Fruit fly (Drosophila melanogaster) whole organism, embryonic: ENCODE results near the gene CG34453.
A peak's percentile ranks its signal among the peaks of the same experiment; 100 is the strongest.

Experiments
- Atf6 ChIP-seq: fragments of 200-800 bp; sonication (Bioruptor generic); IDR thresholded peaks from 2 replicates; pipeline ENCODE4 v1.3.6; 2022; ENCODE audit warnings: missing biosample characterization, missing genetic modification characterization
- CG10267 ChIP-seq: fragments of 200-800 bp; sonication (Bioruptor generic); optimal IDR thresholded peaks from 2 replicates; lab custom pipeline; 2018; ENCODE audit warnings: missing biosample characterization, mild to moderate bottlenecking, missing genetic modification characterization, moderate library complexity
- CG10366 ChIP-seq: fragments of 200-800 bp; sonication (Bioruptor generic); IDR thresholded peaks from 2 replicates; pipeline ENCODE4 v1.3.6; 2022; ENCODE audit warnings: missing biosample characterization, missing genetic modification characterization
- CG10462 ChIP-seq: fragments of 200-800 bp; sonication (Bioruptor generic); optimal IDR thresholded peaks from 2 replicates; lab custom pipeline; 2016; ENCODE audit warnings: missing biosample characterization, missing genetic modification characterization
- CG10979 ChIP-seq: fragments of 200-800 bp; sonication (Bioruptor generic); optimal IDR thresholded peaks from 2 replicates; lab custom pipeline; 2018; ENCODE audit warnings: missing biosample characterization, mild to moderate bottlenecking, missing genetic modification characterization, moderate library complexity
- CG11723 ChIP-seq: fragments of 200-800 bp; sonication (Bioruptor generic); optimal IDR thresholded peaks from 2 replicates; lab custom pipeline; 2017; ENCODE audit warnings: missing biosample characterization, mild to moderate bottlenecking, missing genetic modification characterization
- CG12744 ChIP-seq: fragments of 200-800 bp; sonication (Bioruptor generic); optimal IDR thresholded peaks from 2 replicates; lab custom pipeline; 2016; ENCODE audit warnings: missing biosample characterization, missing genetic modification characterization
- CG1603 ChIP-seq: fragments of 200-800 bp; sonication (Bioruptor generic); optimal IDR thresholded peaks from 2 replicates; lab custom pipeline; 2019; ENCODE audit warnings: missing biosample characterization, mild to moderate bottlenecking, missing genetic modification characterization, moderate library complexity
- CG17612 ChIP-seq: fragments of 200-800 bp; sonication (Bioruptor generic); IDR thresholded peaks from 2 replicates; pipeline ENCODE4 v1.3.6; 2022; ENCODE audit warnings: missing biosample characterization, missing genetic modification characterization
- CG18011 ChIP-seq: fragments of 200-800 bp; sonication (Bioruptor generic); optimal IDR thresholded peaks from 2 replicates; lab custom pipeline; 2017; ENCODE audit warnings: missing biosample characterization, missing genetic modification characterization, mild to moderate bottlenecking, moderate library complexity, missing genotype
- CG18764 ChIP-seq: fragments of 200-800 bp; sonication (Bioruptor generic); optimal IDR thresholded peaks from 3 replicates; lab custom pipeline; 2016; ENCODE audit warnings: missing biosample characterization, missing genetic modification characterization
- CG2712 ChIP-seq: fragments of 200-800 bp; optimal IDR thresholded peaks from 3 replicates; lab custom pipeline; 2019; ENCODE audit warnings: missing biosample characterization, mild to moderate bottlenecking, missing genetic modification characterization, moderate library complexity
- CG4282 ChIP-seq: fragments of 200-800 bp; sonication (Bioruptor generic); optimal IDR thresholded peaks from 2 replicates; lab custom pipeline; 2016; ENCODE audit warnings: missing biosample characterization, missing genetic modification characterization
- CG4360 ChIP-seq: fragments of 200-800 bp; sonication (Bioruptor generic); IDR thresholded peaks from 2 replicates; pipeline ENCODE4 v1.3.6; 2022; ENCODE audit warnings: missing biosample characterization, missing genetic modification characterization
- CG43689 ChIP-seq: fragments of 200-800 bp; sonication (Bioruptor generic); IDR thresholded peaks from 2 replicates; pipeline ENCODE4 v1.3.6; 2022; ENCODE audit warnings: missing biosample characterization, missing genetic modification characterization
- CG4404 ChIP-seq: fragments of 200-800 bp; sonication (Bioruptor generic); IDR thresholded peaks from 2 replicates; pipeline ENCODE4 v1.3.6; 2022; ENCODE audit warnings: missing biosample characterization, missing genetic modification characterization
- CG4707 ChIP-seq: fragments of 200-800 bp; sonication (Bioruptor generic); optimal IDR thresholded peaks from 2 replicates; lab custom pipeline; 2018; ENCODE audit warnings: missing biosample characterization, mild to moderate bottlenecking, missing genetic modification characterization, moderate library complexity
- CG6854 ChIP-seq: fragments of 200-800 bp; sonication (Bioruptor generic); optimal IDR thresholded peaks from 3 replicates; lab custom pipeline; 2017; ENCODE audit warnings: missing biosample characterization, mild to moderate bottlenecking, missing genetic modification characterization
- CG7372 ChIP-seq: fragments of 200-800 bp; sonication (Bioruptor generic); IDR thresholded peaks from 2 replicates; pipeline ENCODE4 v1.3.6; 2022; ENCODE audit warnings: missing biosample characterization, missing genetic modification characterization
- CG7786 ChIP-seq: fragments of 200-800 bp; sonication (Bioruptor generic); optimal IDR thresholded peaks from 2 replicates; lab custom pipeline; 2016; ENCODE audit warnings: missing biosample characterization, missing genetic modification characterization
- CG7963 ChIP-seq: fragments of 200-800 bp; sonication (Bioruptor generic); IDR thresholded peaks from 3 replicates; pipeline ENCODE4 v1.3.6; 2022; ENCODE audit warnings: missing biosample characterization, missing genetic modification characterization; ENCODE audit not compliant: partially characterized antibody
- CG8290 ChIP-seq, 3 experiments: fragments of 200-800 bp; sonication (Bioruptor generic); optimal IDR thresholded peaks; 2 replicates each; lab custom pipeline; 2016 to 2019; ENCODE audit warnings: missing biosample characterization in 3 of 3, missing genetic modification characterization in 3 of 3, mild to moderate bottlenecking in 2 of 3, moderate library complexity in 1 of 3
- CG8478 ChIP-seq: fragments of >200 bp; optimal IDR thresholded peaks from 2 replicates; lab custom pipeline; 2018
- CG9609 ChIP-seq: fragments of 200-800 bp; sonication (Bioruptor generic); optimal IDR thresholded peaks from 3 replicates; lab custom pipeline; 2016; ENCODE audit warnings: missing biosample characterization, missing genetic modification characterization
- CTCF ChIP-seq: fragments of 200-800 bp; sonication (Bioruptor generic); optimal IDR thresholded peaks from 2 replicates; lab custom pipeline; 2017; ENCODE audit warnings: missing biosample characterization, mild to moderate bottlenecking, missing genetic modification characterization, moderate library complexity
- Dbx ChIP-seq: fragments of 200-800 bp; sonication (Bioruptor generic); IDR thresholded peaks from 3 replicates; pipeline ENCODE4 v1.3.6; 2022; ENCODE audit warnings: missing biosample characterization, missing genetic modification characterization
- HLH4C ChIP-seq: fragments of 200-800 bp; sonication (Bioruptor generic); IDR thresholded peaks from 3 replicates; pipeline ENCODE4 v1.3.6; 2022; ENCODE audit warnings: missing biosample characterization, missing genetic modification characterization; ENCODE audit not compliant: partially characterized antibody
- Med ChIP-seq: fragments of 200-800 bp; sonication (Bioruptor generic); peaks from one replicate; lab custom pipeline; 2016; ENCODE audit warnings: missing biosample characterization, missing genetic modification characterization, mild to moderate bottlenecking, inconsistent platforms, moderate library complexity
- NK7.1 ChIP-seq: fragments of 200-800 bp; sonication (Bioruptor generic); optimal IDR thresholded peaks from 3 replicates; lab custom pipeline; 2016; ENCODE audit warnings: missing biosample characterization, missing genetic modification characterization
- Oli ChIP-seq: fragments of 200-800 bp; sonication (Bioruptor generic); optimal IDR thresholded peaks from 2 replicates; lab custom pipeline; 2018; ENCODE audit warnings: missing biosample characterization, mild to moderate bottlenecking, missing genetic modification characterization, moderate library complexity
- Opbp ChIP-seq: fragments of 200-800 bp; sonication (Bioruptor generic); IDR thresholded peaks from 3 replicates; pipeline ENCODE4 v1.3.6; 2022; ENCODE audit warnings: missing biosample characterization, missing genetic modification characterization; ENCODE audit not compliant: partially characterized antibody
- Ptx1 ChIP-seq: fragments of 200-800 bp; sonication (Bioruptor generic); IDR thresholded peaks from 2 replicates; pipeline ENCODE4 v1.3.6; 2022; ENCODE audit warnings: missing biosample characterization, missing genetic modification characterization
- Tbp ChIP-seq: fragments of >200 bp; optimal IDR thresholded peaks from 2 replicates; lab custom pipeline; 2018; ENCODE audit warnings: missing biosample characterization, missing genetic modification characterization
- Xrp1 ChIP-seq: fragments of 200-800 bp; sonication (Bioruptor generic); IDR thresholded peaks from 2 replicates; pipeline ENCODE4 v1.3.6; 2022; ENCODE audit warnings: missing biosample characterization, missing genetic modification characterization
- ab ChIP-seq: fragments of 200-800 bp; sonication (Bioruptor generic); optimal IDR thresholded peaks from 2 replicates; lab custom pipeline; 2016; ENCODE audit warnings: missing biosample characterization, missing genetic modification characterization
- ase ChIP-seq: fragments of 200-800 bp; sonication (Bioruptor generic); IDR thresholded peaks from 3 replicates; pipeline ENCODE4 v1.3.6; 2022; ENCODE audit warnings: missing biosample characterization, missing genetic modification characterization
- az2 ChIP-seq: fragments of 200-800 bp; sonication (Bioruptor generic); optimal IDR thresholded peaks from 3 replicates; lab custom pipeline; 2016; ENCODE audit warnings: missing biosample characterization, missing genetic modification characterization
- bigmax ChIP-seq: fragments of 200-800 bp; sonication (Bioruptor generic); optimal IDR thresholded peaks from 2 replicates; lab custom pipeline; 2018; ENCODE audit warnings: missing biosample characterization, mild to moderate bottlenecking, missing genetic modification characterization
- crp ChIP-seq, 2 experiments: fragments of 200-800 bp; sonication (Bioruptor generic); optimal IDR thresholded peaks; 2 replicates in 1 of 2; 3 replicates in 1 of 2; lab custom pipeline; 2017; ENCODE audit warnings: missing biosample characterization in 2 of 2, missing genetic modification characterization in 2 of 2, mild to moderate bottlenecking in 1 of 2, moderate library complexity in 1 of 2
- gfzf ChIP-seq: fragments of 200-800 bp; sonication (Bioruptor generic); optimal IDR thresholded peaks from 2 replicates; lab custom pipeline; 2016; ENCODE audit warnings: missing biosample characterization, mild to moderate bottlenecking, missing genetic modification characterization, moderate library complexity
- ind ChIP-seq: fragments of 200-800 bp; sonication (Bioruptor generic); optimal IDR thresholded peaks from 3 replicates; lab custom pipeline; 2016; ENCODE audit warnings: missing biosample characterization, missing genetic modification characterization
- kay ChIP-seq: fragments of 200-800 bp; sonication (Bioruptor generic); optimal IDR thresholded peaks from 2 replicates; lab custom pipeline; 2016; ENCODE audit warnings: missing biosample characterization, missing genetic modification characterization
- lbe ChIP-seq: fragments of 200-800 bp; sonication (Bioruptor generic); optimal IDR thresholded peaks from 2 replicates; lab custom pipeline; 2016; ENCODE audit warnings: missing biosample characterization, mild to moderate bottlenecking, missing genetic modification characterization
- nerfin-2 ChIP-seq: fragments of 200-800 bp; sonication (Bioruptor generic); IDR thresholded peaks from 2 replicates; pipeline ENCODE4 v1.3.6; 2022; ENCODE audit warnings: missing biosample characterization, missing genetic modification characterization; ENCODE audit not compliant: partially characterized antibody
- pzg ChIP-seq: fragments of 200-800 bp; sonication (Bioruptor generic); optimal IDR thresholded peaks from 3 replicates; lab custom pipeline; 2018; ENCODE audit warnings: missing biosample characterization, mild to moderate bottlenecking, missing genetic modification characterization, moderate library complexity
- sens ChIP-seq: fragments of 200-800 bp; sonication (Bioruptor generic); peaks from one replicate; lab custom pipeline; 2016; ENCODE audit warnings: missing biosample characterization, missing genetic modification characterization
- sima ChIP-seq: fragments of 200-800 bp; sonication (Bioruptor generic); optimal IDR thresholded peaks from 2 replicates; lab custom pipeline; 2016; ENCODE audit warnings: missing biosample characterization, missing genetic modification characterization
- slp2 ChIP-seq: fragments of 200-800 bp; sonication (Bioruptor generic); optimal IDR thresholded peaks from 2 replicates; lab custom pipeline; 2016; ENCODE audit warnings: missing biosample characterization, missing genetic modification characterization
- tgo ChIP-seq: fragments of 200-800 bp; sonication (Bioruptor generic); IDR thresholded peaks from 3 replicates; pipeline ENCODE4 v1.3.6; 2022; ENCODE audit warnings: missing biosample characterization, missing genetic modification characterization
- z ChIP-seq: fragments of 200-800 bp; sonication (Bioruptor generic); IDR thresholded peaks from 3 replicates; pipeline ENCODE4 v1.3.6; 2022; ENCODE audit warnings: missing biosample characterization, missing genetic modification characterization

CG34453 gene

dm6 chr3L:199754-200596 is 33.2 kb downstream of the CG34453 start, which contains the start of the genes rno and mri (continued):
- TF ChIP-seq CG6854 (GFP tag; lab: Kevin White, UChicago) (no peak), CG10979 (tag; lab: Kevin White, UChicago) (peak; percentile 67), slp2 (GFP tag; lab: Kevin White, UChicago) (no peak), tgo (GFP tag; lab: Robert Waterston, UW) (peak; percentile 77), CG10462 (GFP tag; lab: Kevin White, UChicago) (peak; percentile 50), HLH4C (GFP tag; lab: Robert Waterston, UW) (peak; percentile 91), CG4404 (GFP tag; lab: Robert Waterston, UW) (peak; percentile 38; the same call in 1 of the 2 replicates), CG18764 (GFP tag; lab: Kevin White, UChicago) (peak; percentile 50), pzg (GFP tag; lab: Kevin White, UChicago) (peak; percentile 35), Atf6 (GFP tag; lab: Robert Waterston, UW) (peak; percentile 67; the same call in 1 of the 2 replicates), CG17612 (GFP tag; lab: Robert Waterston, UW) (no peak), gfzf (GFP tag; lab: Kevin White, UChicago) (no peak), bigmax (GFP tag; lab: Kevin White, UChicago) (no peak), sens (GFP tag; lab: Kevin White, UChicago) (peak; percentile 63), CG10267 (tag; lab: Kevin White, UChicago) (peak; percentile 76), CG1603 (tag; lab: Kevin White, UChicago) (peak; percentile 57), ab (no peak), ind (GFP tag; lab: Kevin White, UChicago) (peak; percentile 74), CG4707 (GFP tag; lab: Kevin White, UChicago) (no peak), CG8478 (lab: Kevin White, UChicago) (no peak), Dbx (peak; percentile 81), nerfin-2 (peak; percentile 90), crp (GFP tag; optimal IDR thresholded peaks at IDR 0.05; lab: Kevin White, UChicago) (peak in 1 of 2 experiments; percentile 11), Oli (tag; lab: Kevin White, UChicago) (peak; percentile 56), CTCF (no peak), sima (GFP tag; lab: Kevin White, UChicago) (no peak), CG7372 (GFP tag; lab: Robert Waterston, UW) (peak; percentile 43; the same call in 1 of the 2 replicates), CG9609 (no peak), ase (GFP tag; lab: Robert Waterston, UW) (peak; percentile 69; the same call in 2 of the 3 replicates), Xrp1 (GFP tag; lab: Robert Waterston, UW) (peak; percentile 72), kay (GFP tag; lab: Kevin White, UChicago) (peak; percentile 33), z (GFP tag; lab: Robert Waterston, UW) (no peak), NK7.1 (no peak), CG12744 (GFP tag; lab: Kevin White, UChicago) (no peak), Tbp (no peak), CG8290 (GFP tag; optimal IDR thresholded peaks at IDR 0.05; lab: Kevin White, UChicago) (peak; percentile 16), CG8290 (tag; optimal IDR thresholded peaks at IDR 0.05; lab: Kevin White, UChicago) (peak in 1 of 2 experiments; percentile 3), Opbp (GFP tag; lab: Robert Waterston, UW) (peak; percentile 91), lbe (GFP tag; lab: Kevin White, UChicago) (peak; percentile 59), Ptx1 (peak; percentile 81), Med (GFP tag; lab: Kevin White, UChicago) (peak; percentile 77), CG7786 (GFP tag; lab: Kevin White, UChicago) (no peak), CG18011 (GFP tag; lab: Kevin White, UChicago) (no peak), CG4360 (GFP tag; lab: Robert Waterston, UW) (no peak), CG11723 (GFP tag; lab: Kevin White, UChicago) (no peak), CG7963 (GFP tag; lab: Robert Waterston, UW) (peak; percentile 86), CG4282 (no peak), az2 (GFP tag; lab: Kevin White, UChicago) (peak; percentile 73), CG2712 (tag; lab: Kevin White, UChicago) (peak; percentile 86), CG10366 (GFP tag; lab: Robert Waterston, UW) (peak; percentile 74), CG43689 (GFP tag; lab: Robert Waterston, UW) (no peak)
